Fruit fly (Drosophila melanogaster) S2 (cell line): ENCODE data around the gene Nepl6.

Experiments
- CG8478 ChIP-seq: fragments of >200 bp; optimal IDR thresholded peaks from 2 replicates; lab custom pipeline; 2018
- CTCF ChIP-seq, 2 experiments: fragments of >200 bp; optimal IDR thresholded peaks; 2 replicates each; lab custom pipeline; 2018

DNA sequence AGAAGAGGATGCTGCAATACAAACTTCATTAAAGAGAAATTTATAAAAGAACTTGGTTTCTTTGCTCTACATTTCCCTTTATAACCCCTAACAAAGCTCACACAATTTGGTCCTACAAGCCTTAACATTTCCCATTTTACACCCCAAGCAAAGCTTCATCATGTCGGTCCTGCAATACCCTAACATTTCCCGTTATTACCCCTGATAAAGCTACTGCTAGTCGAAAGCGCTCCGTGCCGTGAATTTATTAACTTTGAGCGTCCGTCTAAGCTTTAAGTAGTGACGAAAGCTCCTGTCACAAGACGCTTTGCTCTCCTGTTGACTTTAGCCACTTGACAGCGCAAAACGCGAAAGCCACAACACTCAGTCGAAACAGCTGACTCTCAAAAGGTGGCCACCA is 26.6 kb upstream of the Nepl6 start, which contains the start of gene CG13982:
- no peak for TF ChIP-seq CTCF (optimal IDR thresholded peaks at IDR 0.05; lab: Kevin White, UChicago)
- no peak for TF ChIP-seq CG8478 (lab: Kevin White, UChicago)
